Fruit fly (Drosophila melanogaster): ENCODE measurements around the gene ChAT.

Gene ChAT

dm6 chr3R:18748087-18748486, 42.8 kb downstream of the ChAT start:
- TF ChIP-seq CG4496 (GFP tag; IDR thresholded peaks at IDR 0.05) (no peak), Pif1B (GFP tag; optimal IDR thresholded peaks at IDR 0.05) (no peak)

- TF ChIP-seq CG32121 (GFP tag; IDR thresholded peaks at IDR 0.05) = no peak
- TF ChIP-seq CG13204 (GFP tag; optimal IDR thresholded peaks at IDR 0.05) = no peak
- TF ChIP-seq CG12605 (GFP tag; IDR thresholded peaks at IDR 0.05) = no peak
- TF ChIP-seq CG4496 (GFP tag; IDR thresholded peaks at IDR 0.05) = no peak
These were observed 44.5 kb downstream of the ChAT start for dm6 chr3R:18749786-18750185.

dm6 chr3R:18758548-18759257, 53.4 kb downstream of the ChAT start, which contains the start of gene Epg5:
Gene Epg5 (minus strand): TSS chr3R:18758873.
- no peak for TF ChIP-seq CG8301 (tag; optimal IDR thresholded peaks at IDR 0.05)
- peak; percentile 56 for TF ChIP-seq CG17806 (tag; optimal IDR thresholded peaks at IDR 0.05)
- TF ChIP-seq CG12605 (GFP tag; IDR thresholded peaks at IDR 0.05) = 0 out of 2 replicates have a peak, but pooled peaks have one; percentile 6
- no peak for TF ChIP-seq CG34367 (tag; optimal IDR thresholded peaks at IDR 0.05)
- peak; percentile 20 for TF ChIP-seq Snoo (tag; optimal IDR thresholded peaks at IDR 0.05)
- 0 out of 2 replicates have a peak, but pooled peaks have one; percentile 13 for TF ChIP-seq CG32121 (GFP tag; IDR thresholded peaks at IDR 0.05)
- no peak for TF ChIP-seq gl (tag; optimal IDR thresholded peaks at IDR 0.05)
- TF ChIP-seq CG13204 (GFP tag; optimal IDR thresholded peaks at IDR 0.05) = no peak
- TF ChIP-seq CG4496 (GFP tag; IDR thresholded peaks at IDR 0.05) = peak; percentile 71; the same call in 2 of the 3 replicates
- peak; percentile 74; the same call in 2 of the 3 replicates for TF ChIP-seq fd96Ca (GFP tag; IDR thresholded peaks at IDR 0.05)
- peak; percentile 65 for TF ChIP-seq CG15710 (tag; optimal IDR thresholded peaks at IDR 0.05)
- peak; percentile 50 for TF ChIP-seq rn (GFP tag; IDR thresholded peaks at IDR 0.05)
- TF ChIP-seq CG10348 (GFP tag; IDR thresholded peaks at IDR 0.05) = no peak

Data from whole organism, pupa.